Worm (Caenorhabditis elegans): ENCODE data around the gene Y67D8B.3.

DNA sequence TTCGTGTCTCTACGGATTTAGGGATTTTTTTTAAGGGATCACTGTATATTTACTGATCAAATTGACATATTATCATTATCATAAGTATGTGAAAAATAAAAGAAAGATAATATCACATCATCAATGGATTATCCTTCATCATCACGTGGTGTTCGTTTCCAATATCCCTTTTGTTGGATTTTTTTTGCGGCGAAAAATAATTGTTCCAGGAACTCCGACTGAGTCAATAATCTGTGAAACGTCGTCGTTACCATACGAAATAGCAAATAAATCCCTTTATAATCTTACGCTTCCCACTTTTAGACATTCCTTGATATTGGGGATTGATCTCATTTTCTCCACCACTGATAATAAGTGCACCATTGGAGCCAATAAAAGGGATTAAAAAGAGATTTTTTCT, 48.0 kb upstream of the Y67D8B.3 start:
- TF ChIP-seq tbx-11 (GFP tag; IDR thresholded peaks at IDR 0.05) = no peak
- no peak for TF ChIP-seq flt-1 (GFP tag; IDR thresholded peaks at IDR 0.05)
- no peak for TF ChIP-seq ama-1 (optimal IDR thresholded peaks at IDR 0.05)
- no peak for TF ChIP-seq tra-4 (tag; optimal IDR thresholded peaks at IDR 0.05)
- no peak for TF ChIP-seq hmbx-1 (tag; optimal IDR thresholded peaks at IDR 0.05)
- TF ChIP-seq hmg-4 (GFP tag; optimal IDR thresholded peaks at IDR 0.05) = no peak
- TF ChIP-seq B0310.2 (tag; optimal IDR thresholded peaks at IDR 0.05) = no peak

Data from whole organism, early embryonic.